Worm (Caenorhabditis elegans) whole organism, young adult: Measurements from ENCODE around the gene R07B7.10.

ENCODE experiments used
- B0035.1 ChIP-seq: sonication (generic microtip); optimal IDR thresholded peaks from 2 replicates; lab custom pipeline; 2016; ENCODE audit warnings: missing genetic modification characterization, mild to moderate bottlenecking, missing compliant biosample characterization, missing genotype, missing genetic modification reagents
- B0336.3 ChIP-seq: fragments of 200-800 bp; sonication (Bioruptor generic); IDR thresholded peaks from 2 replicates; pipeline ENCODE4 v1.3.6; 2022; ENCODE audit warnings: missing genetic modification characterization, missing compliant biosample characterization
- C06A6.2 ChIP-seq: fragments of 200-800 bp; sonication (Bioruptor generic); conservative IDR thresholded peaks from 2 replicates; pipeline ENCODE4 v1.3.6; 2022; ENCODE audit warnings: missing genetic modification characterization, missing compliant biosample characterization
- D2030.7 ChIP-seq: fragments of 200-800 bp; sonication (Bioruptor generic); IDR thresholded peaks from 2 replicates; pipeline ENCODE4 v1.3.6; 2022; ENCODE audit warnings: missing genetic modification reagents, missing genetic modification characterization, missing compliant biosample characterization
- F10E7.11 ChIP-seq: sonication (generic microtip); optimal IDR thresholded peaks from 2 replicates; lab custom pipeline; 2017; ENCODE audit warnings: mild to moderate bottlenecking, missing genetic modification characterization, moderate library complexity, missing compliant biosample characterization
- F22D6.2 ChIP-seq: sonication (generic microtip); optimal IDR thresholded peaks from 2 replicates; lab custom pipeline; 2016; ENCODE audit warnings: mild to moderate bottlenecking, missing genetic modification characterization, missing compliant biosample characterization
- F23B12.7 ChIP-seq: sonication (generic microtip); optimal IDR thresholded peaks from 2 replicates; lab custom pipeline; 2017; ENCODE audit warnings: missing genetic modification characterization, mild to moderate bottlenecking, missing compliant biosample characterization, antibody characterized with exemption, moderate library complexity; ENCODE audit not compliant: insufficient read depth
- F39B2.1 ChIP-seq: fragments of 200-800 bp; sonication (Bioruptor generic); IDR thresholded peaks from 2 replicates; pipeline ENCODE4 v1.3.6; 2022; ENCODE audit warnings: missing genetic modification reagents, missing genetic modification characterization, missing compliant biosample characterization
- F49E8.2 ChIP-seq: sonication (generic microtip); optimal IDR thresholded peaks from 3 replicates; lab custom pipeline; 2017; ENCODE audit warnings: missing genetic modification characterization, mild to moderate bottlenecking, missing compliant biosample characterization, antibody characterized with exemption, moderate library complexity; ENCODE audit not compliant: insufficient read depth
- F52B5.7 ChIP-seq: sonication (generic microtip); optimal IDR thresholded peaks from 2 replicates; lab custom pipeline; 2016; ENCODE audit warnings: mild to moderate bottlenecking, missing genetic modification characterization, missing compliant biosample characterization
- K11D2.4 ChIP-seq: fragments of 200-800 bp; sonication (Bioruptor generic); IDR thresholded peaks from 2 replicates; pipeline ENCODE4 v1.3.6; 2022; ENCODE audit warnings: missing genetic modification reagents, missing genetic modification characterization, missing compliant biosample characterization
- Y53F4B.3 ChIP-seq: fragments of 200-800 bp; sonication (Bioruptor generic); IDR thresholded peaks from 2 replicates; pipeline ENCODE4 v1.3.6; 2022; ENCODE audit warnings: missing genetic modification reagents, missing genetic modification characterization, missing compliant biosample characterization
- Y56A3A.18 ChIP-seq: fragments of 200-800 bp; sonication (Bioruptor generic); IDR thresholded peaks from 2 replicates; pipeline ENCODE4 v1.3.6; 2022; ENCODE audit warnings: missing genetic modification reagents, missing genetic modification characterization, missing compliant biosample characterization
- Y67H2A.10 ChIP-seq: fragments of 200-800 bp; sonication (Bioruptor generic); conservative IDR thresholded peaks from 2 replicates; pipeline ENCODE4 v1.3.6; 2022; ENCODE audit warnings: missing genetic modification reagents, missing genetic modification characterization, missing compliant biosample characterization
- ccch-3 ChIP-seq: fragments of 200-800 bp; sonication (Bioruptor generic); optimal IDR thresholded peaks from 2 replicates; lab custom pipeline; 2018; ENCODE audit warnings: mild to moderate bottlenecking, missing genetic modification characterization, missing compliant biosample characterization
- ceh-91 ChIP-seq: fragments of 200-800 bp; sonication (Bioruptor generic); IDR thresholded peaks from 2 replicates; pipeline ENCODE4 v1.3.6; 2022; ENCODE audit warnings: missing genetic modification reagents, missing genetic modification characterization, missing compliant biosample characterization
- efl-1 ChIP-seq: fragments of 150-350 bp; optimal IDR thresholded peaks from 2 replicates; lab custom pipeline; 2014; ENCODE audit warnings: missing biosample characterization, missing genetic modification reagents, missing genetic modification characterization
- hlh-12 ChIP-seq: sonication (generic microtip); optimal IDR thresholded peaks from 2 replicates; lab custom pipeline; 2016; ENCODE audit warnings: missing genetic modification characterization, missing compliant biosample characterization
- hsf-1 ChIP-seq: fragments of 200-800 bp; sonication (Bioruptor generic); IDR thresholded peaks from 2 replicates; pipeline ENCODE4 v1.3.6; 2022; ENCODE audit warnings: missing genetic modification reagents, missing genetic modification characterization, missing compliant biosample characterization
- lag-1 ChIP-seq: fragments of 200-800 bp; sonication (Bioruptor generic); IDR thresholded peaks from 2 replicates; pipeline ENCODE4 v1.3.6; 2022; ENCODE audit warnings: missing genetic modification reagents, missing genetic modification characterization, missing compliant biosample characterization
- lin-26 ChIP-seq: fragments of 200-800 bp; sonication (Bioruptor generic); IDR thresholded peaks from 2 replicates; pipeline ENCODE4 v1.3.6; 2022; ENCODE audit warnings: missing genetic modification reagents, missing genetic modification characterization, missing compliant biosample characterization
- lin-35 ChIP-seq, 3 experiments: fragments of 150-350 bp in 2 of 3; sonication (generic microtip) in 1 of 3; optimal IDR thresholded peaks; 2 replicates each; lab custom pipeline; 2014 to 2018; ENCODE audit warnings: missing biosample characterization in 3 of 3, missing genetic modification characterization in 3 of 3, missing genetic modification reagents in 3 of 3
- lsy-27 ChIP-seq: sonication (generic microtip); optimal IDR thresholded peaks from 2 replicates; lab custom pipeline; 2017; ENCODE audit warnings: missing genetic modification characterization, mild to moderate bottlenecking, missing compliant biosample characterization, antibody characterized with exemption, missing genotype, borderline replicate concordance; ENCODE audit not compliant: insufficient read depth
- madf-10 ChIP-seq: sonication (generic microtip); optimal IDR thresholded peaks from 2 replicates; lab custom pipeline; 2016; ENCODE audit warnings: mild to moderate bottlenecking, missing genetic modification characterization, missing compliant biosample characterization
- madf-8 ChIP-seq: fragments of 200-800 bp; sonication (Bioruptor generic); conservative IDR thresholded peaks from 2 replicates; pipeline ENCODE4 v1.3.6; 2022; ENCODE audit warnings: missing genetic modification reagents, missing genetic modification characterization, missing compliant biosample characterization
- mxl-1 ChIP-seq: sonication (generic microtip); optimal IDR thresholded peaks from 2 replicates; lab custom pipeline; 2016; ENCODE audit warnings: missing genetic modification characterization, missing compliant biosample characterization
- nfya-2 ChIP-seq: fragments of 200-800 bp; sonication (Bioruptor generic); IDR thresholded peaks from 2 replicates; pipeline ENCODE4 v1.3.6; 2022; ENCODE audit warnings: missing genetic modification reagents, missing genetic modification characterization, missing compliant biosample characterization
- pha-4 ChIP-seq: fragments of 150-350 bp; sonication (generic microtip); optimal IDR thresholded peaks from 2 replicates; lab custom pipeline; 2014; ENCODE audit warnings: missing biosample characterization, missing genetic modification reagents, missing genetic modification characterization
- sea-2 ChIP-seq: fragments of 200-800 bp; sonication (Bioruptor generic); IDR thresholded peaks from 2 replicates; pipeline ENCODE4 v1.3.6; 2022; ENCODE audit warnings: missing genetic modification characterization, missing compliant biosample characterization
- somi-1 ChIP-seq: fragments of 200-800 bp; sonication (Bioruptor generic); optimal IDR thresholded peaks from 2 replicates; lab custom pipeline; 2018; ENCODE audit warnings: mild to moderate bottlenecking, missing genetic modification characterization, missing compliant biosample characterization
- tbp1 ChIP-seq: fragments of 200-800 bp; sonication (Bioruptor generic); optimal IDR thresholded peaks from 2 replicates; lab custom pipeline; 2018; ENCODE audit warnings: mild to moderate bottlenecking, missing genetic modification characterization, missing compliant biosample characterization
- tlf-1 ChIP-seq: fragments of 200-800 bp; sonication (Bioruptor generic); optimal IDR thresholded peaks from 2 replicates; lab custom pipeline; 2018; ENCODE audit warnings: mild to moderate bottlenecking, missing genetic modification characterization, missing compliant biosample characterization
- unc-62 ChIP-seq: fragments of 150-350 bp; optimal IDR thresholded peaks from 2 replicates; lab custom pipeline; 2014; ENCODE audit warnings: missing biosample characterization, missing genetic modification reagents, missing genetic modification characterization
- zfh-2 ChIP-seq: fragments of 200-800 bp; sonication (Bioruptor generic); conservative IDR thresholded peaks from 2 replicates; pipeline ENCODE4 v1.3.6; 2022; ENCODE audit warnings: missing genetic modification reagents, missing genetic modification characterization, missing compliant biosample characterization
- zim-3 ChIP-seq: sonication (generic microtip); optimal IDR thresholded peaks from 2 replicates; lab custom pipeline; 2017; ENCODE audit warnings: mild to moderate bottlenecking, missing genetic modification characterization, moderate library complexity, missing compliant biosample characterization
- ztf-3 ChIP-seq: fragments of 200-800 bp; sonication (Bioruptor generic); optimal IDR thresholded peaks from 2 replicates; lab custom pipeline; 2018; ENCODE audit warnings: mild to moderate bottlenecking, missing genetic modification characterization, missing compliant biosample characterization
- ztf-6 ChIP-seq: fragments of 200-800 bp; sonication (Bioruptor generic); IDR thresholded peaks from 2 replicates; pipeline ENCODE4 v1.3.6; 2022; ENCODE audit warnings: missing genetic modification reagents, missing genetic modification characterization, missing compliant biosample characterization

The R07B7.10 gene

DNA sequence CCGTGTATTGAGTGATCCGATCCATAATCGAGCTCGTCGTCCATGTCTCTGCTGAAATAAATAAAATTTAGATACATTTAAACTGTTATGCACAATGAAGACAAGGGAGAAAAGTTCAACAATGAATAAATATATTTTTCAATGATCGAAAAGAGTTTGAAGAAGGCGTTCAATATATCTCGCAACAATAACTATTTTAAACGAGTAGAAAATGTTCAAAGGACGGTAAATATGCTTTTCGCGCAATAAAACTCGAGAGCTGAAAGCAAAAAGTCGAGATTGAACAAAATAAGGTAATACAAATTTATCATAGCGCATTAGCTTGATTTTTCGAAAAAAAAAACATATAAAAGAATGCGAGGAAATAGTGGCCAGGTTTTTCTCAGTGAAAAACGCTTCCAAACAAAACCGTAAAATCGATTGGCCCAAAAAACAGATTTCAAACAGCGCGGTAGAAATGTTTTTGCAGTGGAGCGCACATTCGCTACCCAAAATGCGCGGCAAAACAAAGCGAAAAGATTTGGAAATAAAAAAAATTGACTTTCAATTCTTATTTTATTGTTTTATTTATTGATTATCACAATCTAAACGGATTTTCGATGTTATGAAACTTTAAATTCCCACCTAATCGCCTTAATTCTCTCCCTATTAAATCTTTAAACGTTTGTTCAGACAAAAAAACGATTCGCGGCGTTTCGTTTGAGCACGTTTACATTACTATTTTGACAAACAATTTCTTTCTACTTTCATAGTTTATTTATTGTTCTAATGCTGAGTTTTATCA lies 42.0 kb upstream of the R07B7.10 start, which contains the start of the genes kup-1 and F10C2.4 (continued):
- no peak for TF ChIP-seq hlh-12 (tag; lab: Kevin White, UChicago)
- no peak for TF ChIP-seq Y53F4B.3
- TF ChIP-seq lsy-27 (tag; lab: Kevin White, UChicago): no peak
- no peak for TF ChIP-seq D2030.7 (GFP tag; lab: Robert Waterston, UW)
- TF ChIP-seq hsf-1 (GFP tag; lab: Robert Waterston, UW): no peak
- TF ChIP-seq K11D2.4: no peak
- TF ChIP-seq ceh-91 (GFP tag; lab: Robert Waterston, UW): no peak
- peak; percentile 86 for TF ChIP-seq efl-1 (GFP tag; lab: Kevin White, UChicago)
- TF ChIP-seq tbp1 (GFP tag; lab: Kevin White, UChicago): no peak
- TF ChIP-seq F22D6.2 (tag; lab: Kevin White, UChicago): no peak
- no peak for TF ChIP-seq nfya-2 (GFP tag; lab: Robert Waterston, UW)
- no peak for TF ChIP-seq ztf-3 (GFP tag; lab: Kevin White, UChicago)
- no peak for TF ChIP-seq F10E7.11
- no peak for TF ChIP-seq B0336.3 (GFP tag; lab: Robert Waterston, UW)
- no peak for TF ChIP-seq madf-10
- TF ChIP-seq Y67H2A.10 (GFP tag; lab: Robert Waterston, UW): no peak
- no peak for TF ChIP-seq zfh-2 (GFP tag; lab: Robert Waterston, UW)
- TF ChIP-seq sea-2 (GFP tag; lab: Robert Waterston, UW): no peak
- no peak for TF ChIP-seq Y56A3A.18 (GFP tag; lab: Robert Waterston, UW)
- TF ChIP-seq F39B2.1: no peak
- TF ChIP-seq C06A6.2 (GFP tag; lab: Robert Waterston, UW): no peak
- TF ChIP-seq ztf-6 (GFP tag; lab: Robert Waterston, UW): no peak
- TF ChIP-seq mxl-1 (tag; lab: Kevin White, UChicago): no peak
- TF ChIP-seq tlf-1 (GFP tag; lab: Kevin White, UChicago): no peak
- TF ChIP-seq lin-26: no peak
- TF ChIP-seq madf-8: no peak
- TF ChIP-seq lag-1 (GFP tag; lab: Robert Waterston, UW): no peak
- no peak for TF ChIP-seq F23B12.7

DNA sequence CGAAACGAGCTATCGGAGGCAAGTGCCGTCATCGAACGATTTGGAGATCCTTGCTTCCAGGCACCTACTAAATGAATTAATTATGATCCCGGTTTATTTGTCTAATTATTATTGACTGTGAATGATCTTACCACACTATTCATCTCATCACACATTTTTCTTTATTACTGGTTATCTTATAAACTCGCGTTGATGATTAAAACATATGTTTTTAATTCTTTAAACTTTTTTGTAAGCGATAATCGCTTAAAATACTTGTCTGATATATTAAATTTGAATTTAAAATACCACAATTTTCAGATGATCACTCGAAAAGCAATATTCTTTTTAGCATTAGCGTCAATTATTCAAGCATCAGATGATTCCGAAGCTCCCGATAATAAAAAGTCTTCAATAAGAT lies 37.9 kb upstream of the R07B7.10 start, which contains the start of gene F10C2.5:
TSS of gene F10C2.5 (plus strand) at position 301 of the 400 bp plus-strand sequence.
- TF ChIP-seq F49E8.2 (tag; lab: Kevin White, UChicago) (no peak), unc-62 (GFP tag; lab: Kevin White, UChicago) (no peak), zfh-2 (GFP tag; lab: Robert Waterston, UW) (no peak), F52B5.7 (no peak), zim-3 (tag; lab: Kevin White, UChicago) (no peak), nfya-2 (GFP tag; lab: Robert Waterston, UW) (no peak), B0035.1 (tag; lab: Kevin White, UChicago) (no peak), somi-1 (no peak), lin-35 (GFP tag; optimal IDR thresholded peaks at IDR 0.05; lab: Kevin White, UChicago) (no peak), pha-4 (no peak), ccch-3 (GFP tag; lab: Kevin White, UChicago) (no peak)
